Fruit fly (Drosophila melanogaster): ENCODE data around the gene GstD2.

GstD2 gene

dm6 chr3R:12376828-12377227, 5.1 kb downstream of the GstD2 start, which contains the start of gene GstD6:
TSS of gene GstD6 (plus strand) at chr3R:12377128.
- TF ChIP-seq psq (optimal IDR thresholded peaks at IDR 0.05) (no peak), insv (optimal IDR thresholded peaks at IDR 0.05) (no peak), Myc (optimal IDR thresholded peaks at IDR 0.05) (no peak), h (optimal IDR thresholded peaks at IDR 0.05) (no peak), Sin3A (optimal IDR thresholded peaks at IDR 0.05) (no peak), ttk (optimal IDR thresholded peaks at IDR 0.05) (no peak)

dm6 chr3R:12378200-12378599, 6.4 kb downstream of the GstD2 start, which contains the start of gene GstD7:
TSS of gene GstD7 (plus strand) at chr3R:12378500.
- TF ChIP-seq Myc (optimal IDR thresholded peaks at IDR 0.05) = no peak
- no peak for TF ChIP-seq ttk (optimal IDR thresholded peaks at IDR 0.05)
- no peak for TF ChIP-seq psq (optimal IDR thresholded peaks at IDR 0.05)
- no peak for TF ChIP-seq Sin3A (optimal IDR thresholded peaks at IDR 0.05)
- TF ChIP-seq insv (optimal IDR thresholded peaks at IDR 0.05) = no peak
- no peak for TF ChIP-seq h (optimal IDR thresholded peaks at IDR 0.05)

- TF ChIP-seq h (optimal IDR thresholded peaks at IDR 0.05) = no peak
- no peak for TF ChIP-seq insv (optimal IDR thresholded peaks at IDR 0.05)
- no peak for TF ChIP-seq Myc (optimal IDR thresholded peaks at IDR 0.05)
- no peak for TF ChIP-seq ttk (optimal IDR thresholded peaks at IDR 0.05)
- TF ChIP-seq Sin3A (optimal IDR thresholded peaks at IDR 0.05) = no peak
- no peak for TF ChIP-seq psq (optimal IDR thresholded peaks at IDR 0.05)
These were observed 7.5 kb downstream of the GstD2 start for dm6 chr3R:12379249-12379648.

- no peak for TF ChIP-seq h (optimal IDR thresholded peaks at IDR 0.05)
- TF ChIP-seq psq (optimal IDR thresholded peaks at IDR 0.05) = no peak
- TF ChIP-seq Myc (optimal IDR thresholded peaks at IDR 0.05) = no peak
- TF ChIP-seq ttk (optimal IDR thresholded peaks at IDR 0.05) = no peak
- no peak for TF ChIP-seq insv (optimal IDR thresholded peaks at IDR 0.05)
- TF ChIP-seq Sin3A (optimal IDR thresholded peaks at IDR 0.05) = no peak
These were observed 7.9 kb downstream of the GstD2 start, which contains the start of gene GstD8 for dm6 chr3R:12379708-12380107. TSS of gene GstD8 (plus strand) at chr3R:12380008.

dm6 chr3R:12381130-12381700, 9.4 kb downstream of the GstD2 start:
- TF ChIP-seq Sin3A (optimal IDR thresholded peaks at IDR 0.05) (no peak), psq (optimal IDR thresholded peaks at IDR 0.05) (no peak), insv (optimal IDR thresholded peaks at IDR 0.05) (no peak), ttk (optimal IDR thresholded peaks at IDR 0.05) (no peak), Myc (optimal IDR thresholded peaks at IDR 0.05) (no peak), h (optimal IDR thresholded peaks at IDR 0.05) (no peak)

- TF ChIP-seq insv (optimal IDR thresholded peaks at IDR 0.05) (no peak), h (optimal IDR thresholded peaks at IDR 0.05) (no peak), Sin3A (optimal IDR thresholded peaks at IDR 0.05) (no peak), psq (optimal IDR thresholded peaks at IDR 0.05) (no peak), ttk (optimal IDR thresholded peaks at IDR 0.05) (no peak), Myc (optimal IDR thresholded peaks at IDR 0.05) (no peak)
These were observed 10.8 kb downstream of the GstD2 start, which contains the start of gene CG10035 for dm6 chr3R:12382563-12382962. TSS of gene CG10035 (minus strand) at chr3R:12382691.

dm6 chr3R:12383036-12383435, 11.3 kb downstream of the GstD2 start, which contains the start of gene GstD11:
TSS of gene GstD11 (plus strand) at chr3R:12383336.
- TF ChIP-seq Sin3A (optimal IDR thresholded peaks at IDR 0.05) (no peak), insv (optimal IDR thresholded peaks at IDR 0.05) (no peak), Myc (optimal IDR thresholded peaks at IDR 0.05) (no peak), h (optimal IDR thresholded peaks at IDR 0.05) (no peak), ttk (optimal IDR thresholded peaks at IDR 0.05) (no peak), psq (optimal IDR thresholded peaks at IDR 0.05) (no peak)

- TF ChIP-seq ttk (optimal IDR thresholded peaks at IDR 0.05) = no peak
- no peak for TF ChIP-seq Sin3A (optimal IDR thresholded peaks at IDR 0.05)
- no peak for TF ChIP-seq insv (optimal IDR thresholded peaks at IDR 0.05)
- TF ChIP-seq Myc (optimal IDR thresholded peaks at IDR 0.05) = no peak
- no peak for TF ChIP-seq h (optimal IDR thresholded peaks at IDR 0.05)
- TF ChIP-seq psq (optimal IDR thresholded peaks at IDR 0.05) = no peak
These were observed 12.0 kb downstream of the GstD2 start for dm6 chr3R:12383784-12384183.

dm6 chr3R:12384274-12384673, 12.5 kb downstream of the GstD2 start:
- TF ChIP-seq insv (optimal IDR thresholded peaks at IDR 0.05) (no peak), h (optimal IDR thresholded peaks at IDR 0.05) (no peak), Myc (optimal IDR thresholded peaks at IDR 0.05) (no peak), Sin3A (optimal IDR thresholded peaks at IDR 0.05) (no peak), psq (optimal IDR thresholded peaks at IDR 0.05) (no peak), ttk (optimal IDR thresholded peaks at IDR 0.05) (no peak)

dm6 chr3R:12385949-12386348, 14.2 kb downstream of the GstD2 start, which contains the start of gene Sol1:
TSS of gene Sol1 (plus strand) at chr3R:12386249.
- TF ChIP-seq ttk (optimal IDR thresholded peaks at IDR 0.05) (no peak), h (optimal IDR thresholded peaks at IDR 0.05) (no peak), insv (optimal IDR thresholded peaks at IDR 0.05) (no peak)

dm6 chr3R:12386965-12387364, 15.2 kb downstream of the GstD2 start, which contains the start of gene CG33098:
TSS of gene CG33098 (plus strand) at chr3R:12387188.
- TF ChIP-seq psq (optimal IDR thresholded peaks at IDR 0.05) = no peak
- TF ChIP-seq insv (optimal IDR thresholded peaks at IDR 0.05) = no peak
- TF ChIP-seq ttk (optimal IDR thresholded peaks at IDR 0.05) = no peak
- no peak for TF ChIP-seq Sin3A (optimal IDR thresholded peaks at IDR 0.05)
- TF ChIP-seq Myc (optimal IDR thresholded peaks at IDR 0.05) = no peak
- no peak for TF ChIP-seq h (optimal IDR thresholded peaks at IDR 0.05)

dm6 chr3R:12395880-12396279, 24.1 kb downstream of the GstD2 start, which contains the start of the genes CG10096 and CG10097:
TSS of gene CG10096 (minus strand) at chr3R:12395980.
TSS of gene CG10097 (minus strand) at chr3R:12395980.
- no peak for TF ChIP-seq insv (optimal IDR thresholded peaks at IDR 0.05)
- no peak for TF ChIP-seq ttk (optimal IDR thresholded peaks at IDR 0.05)
- TF ChIP-seq h (optimal IDR thresholded peaks at IDR 0.05) = no peak
- no peak for TF ChIP-seq Sin3A (optimal IDR thresholded peaks at IDR 0.05)
- TF ChIP-seq Myc (optimal IDR thresholded peaks at IDR 0.05) = no peak
- no peak for TF ChIP-seq psq (optimal IDR thresholded peaks at IDR 0.05)

Data from Kc167 (cell line).